Worm (Caenorhabditis elegans): ENCODE measurements around the gene F54H12.7.

ce11 chrIII:7996353-7996752 is 27.2 kb downstream of the F54H12.7 start, which contains the start of gene npr-17:
- TF ChIP-seq ceh-36 (tag; optimal IDR thresholded peaks at IDR 0.05) (no peak), F13C5.2 (tag; optimal IDR thresholded peaks at IDR 0.05) (no peak), hnd-1 (tag; optimal IDR thresholded peaks at IDR 0.05) (no peak), hmbx-1 (tag; optimal IDR thresholded peaks at IDR 0.05) (no peak), ama-1 (optimal IDR thresholded peaks at IDR 0.05) (no peak), aly-1 (tag; optimal IDR thresholded peaks at IDR 0.05) (no peak), flt-1 (GFP tag; IDR thresholded peaks at IDR 0.05) (no peak), ets-7 (tag; optimal IDR thresholded peaks at IDR 0.05) (no peak), sea-1 (GFP tag; conservative IDR thresholded peaks at IDR 0.05) (no peak)

All from whole organism, early embryonic.